Fruit fly (Drosophila melanogaster): ENCODE data around the gene eIF5B.

Gene eIF5B

dm6 chr3L:3393951-3394834, 66.6 kb downstream of the eIF5B start (continued):
- TF ChIP-seq CG10565 (GFP tag; optimal IDR thresholded peaks at IDR 0.05) (no peak), stc (GFP tag; IDR thresholded peaks at IDR 0.05) (peak; percentile 58), Max (GFP tag; optimal IDR thresholded peaks at IDR 0.05) (no peak), fd64A (GFP tag; optimal IDR thresholded peaks at IDR 0.05) (no peak), CG14014 (GFP tag; IDR thresholded peaks at IDR 0.05) (peak; percentile 66; the same call in 1 of the 2 replicates), ash1 (GFP tag; optimal IDR thresholded peaks at IDR 0.05) (no peak), pnt (GFP tag; optimal IDR thresholded peaks at IDR 0.05) (no peak), CG8281 (tag; optimal IDR thresholded peaks at IDR 0.05) (peak; percentile 28), Xrp1 (GFP tag; IDR thresholded peaks at IDR 0.05) (peak; percentile 76), Ssrp (tag; optimal IDR thresholded peaks at IDR 0.05) (no peak), Sin3A (optimal IDR thresholded peaks at IDR 0.05) (no peak), odd (GFP tag; optimal IDR thresholded peaks at IDR 0.05) (peak; percentile 73), pita (GFP tag; optimal IDR thresholded peaks at IDR 0.05) (no peak), CG8924 (tag; optimal IDR thresholded peaks at IDR 0.05) (peak; percentile 89), Sox100B (GFP tag; optimal IDR thresholded peaks at IDR 0.05) (peak; percentile 87), CG14441 (GFP tag; IDR thresholded peaks at IDR 0.05) (peak; percentile 40), chm (GFP tag; IDR thresholded peaks at IDR 0.05) (peak; percentile 76), zfh2 (GFP tag; optimal IDR thresholded peaks at IDR 0.05) (no peak), D19A (tag; optimal IDR thresholded peaks at IDR 0.05) (peak; percentile 91), vvl (GFP tag; IDR thresholded peaks at IDR 0.05) (peak; percentile 92), C15 (GFP tag; IDR thresholded peaks at IDR 0.05) (peak; percentile 19; the same call in 1 of the 3 replicates), gsb-n (tag; optimal IDR thresholded peaks at IDR 0.05) (peak; percentile 87), CG8944 (GFP tag; optimal IDR thresholded peaks at IDR 0.05) (no peak), org-1 (GFP tag; optimal IDR thresholded peaks at IDR 0.05) (no peak), CG3281 (GFP tag; optimal IDR thresholded peaks at IDR 0.05) (peak; percentile 39), mirr (GFP tag; optimal IDR thresholded peaks at IDR 0.05) (no peak), CG30020 (tag; optimal IDR thresholded peaks at IDR 0.05) (peak; percentile 75), cas (GFP tag; IDR thresholded peaks at IDR 0.05) (0 out of 2 replicates have a peak, but pooled peaks have one; percentile 34), CG14050 (GFP tag; IDR thresholded peaks at IDR 0.05) (peak; percentile 61), CG31388 (GFP tag; optimal IDR thresholded peaks at IDR 0.05) (no peak), wek (GFP tag; optimal IDR thresholded peaks at IDR 0.05) (no peak), CG31365 (tag; optimal IDR thresholded peaks at IDR 0.05) (no peak), salm (tag; optimal IDR thresholded peaks at IDR 0.05) (peak; percentile 26), CG17385 (GFP tag; optimal IDR thresholded peaks at IDR 0.05) (peak; percentile 79), Lim3 (GFP tag; IDR thresholded peaks at IDR 0.05) (peak; percentile 44; the same call in 1 of the 2 replicates), CG18011 (GFP tag; optimal IDR thresholded peaks at IDR 0.05) (no peak), CG12104 (GFP tag; optimal IDR thresholded peaks at IDR 0.05) (peak; percentile 77), kni (GFP tag; optimal IDR thresholded peaks at IDR 0.05) (peak; percentile 38), CG17912 (GFP tag; optimal IDR thresholded peaks at IDR 0.05) (peak; percentile 33), Chrac-16 (GFP tag; optimal IDR thresholded peaks at IDR 0.05) (no peak), lov (optimal IDR thresholded peaks at IDR 0.05) (no peak), lov (GFP tag; IDR thresholded peaks at IDR 0.05) (peak; percentile 92), crc (GFP tag; optimal IDR thresholded peaks at IDR 0.05) (no peak), kay (GFP tag; optimal IDR thresholded peaks at IDR 0.05) (peak; percentile 74), Dfd (GFP tag; optimal IDR thresholded peaks at IDR 0.05) (no peak), CG4404 (GFP tag; IDR thresholded peaks at IDR 0.05) (no peak; the same call in 1 of the 2 replicates), dmrt99B (tag; optimal IDR thresholded peaks at IDR 0.05) (peak; percentile 88), CG34422 (GFP tag; IDR thresholded peaks at IDR 0.05) (peak; percentile 78), CG10543 (GFP tag; optimal IDR thresholded peaks at IDR 0.05) (peak; percentile 28), so (GFP tag; IDR thresholded peaks at IDR 0.05) (no peak; the same call in 2 of the 3 replicates)
